Fruit fly (Drosophila melanogaster) whole organism, embryonic: ENCODE results near the gene CG7943.

Experiments used
- Atf6 ChIP-seq: fragments of 200-800 bp; sonication (Bioruptor generic); IDR thresholded peaks from 2 replicates; pipeline ENCODE4 v1.3.6; 2022; ENCODE audit warnings: missing biosample characterization, missing genetic modification characterization
- CG1024 ChIP-seq: fragments of 200-800 bp; sonication (Bioruptor generic); IDR thresholded peaks from 2 replicates; pipeline ENCODE4 v1.3.6; 2022; ENCODE audit warnings: missing biosample characterization, missing genetic modification characterization
- CG10366 ChIP-seq: fragments of 200-800 bp; sonication (Bioruptor generic); IDR thresholded peaks from 2 replicates; pipeline ENCODE4 v1.3.6; 2022; ENCODE audit warnings: missing biosample characterization, missing genetic modification characterization
- CG10979 ChIP-seq: fragments of 200-800 bp; sonication (Bioruptor generic); optimal IDR thresholded peaks from 2 replicates; lab custom pipeline; 2018; ENCODE audit warnings: missing biosample characterization, mild to moderate bottlenecking, missing genetic modification characterization, moderate library complexity
- CG11456 ChIP-seq: fragments of 200-800 bp; sonication (Bioruptor generic); IDR thresholded peaks from 3 replicates; pipeline ENCODE4 v1.3.6; 2022; ENCODE audit warnings: missing biosample characterization, missing genetic modification characterization
- CG12219 ChIP-seq: fragments of 200-800 bp; sonication (Bioruptor generic); optimal IDR thresholded peaks from 3 replicates; lab custom pipeline; 2018; ENCODE audit warnings: missing biosample characterization, mild to moderate bottlenecking, missing genetic modification characterization
- CG12299 ChIP-seq: fragments of 200-800 bp; sonication (Bioruptor generic); optimal IDR thresholded peaks from 2 replicates; lab custom pipeline; 2018; ENCODE audit warnings: missing biosample characterization, mild to moderate bottlenecking, missing genetic modification characterization
- CG12391 ChIP-seq: fragments of 200-800 bp; sonication (Bioruptor generic); optimal IDR thresholded peaks from 3 replicates; lab custom pipeline; 2018; ENCODE audit warnings: missing biosample characterization, mild to moderate bottlenecking, missing genetic modification characterization, moderate library complexity
- CG14014 ChIP-seq: fragments of 200-800 bp; sonication (Bioruptor generic); IDR thresholded peaks from 2 replicates; pipeline ENCODE4 v1.3.6; 2022; ENCODE audit warnings: missing biosample characterization, missing genetic modification characterization
- CG14710 ChIP-seq: fragments of 200-800 bp; sonication (Bioruptor generic); optimal IDR thresholded peaks from 3 replicates; lab custom pipeline; 2019; ENCODE audit warnings: missing biosample characterization, mild to moderate bottlenecking, missing genetic modification characterization, moderate library complexity
- CG14860 ChIP-seq: fragments of 200-800 bp; sonication (Bioruptor generic); IDR thresholded peaks from 3 replicates; pipeline ENCODE4 v1.3.6; 2022; ENCODE audit warnings: missing biosample characterization, missing genetic modification characterization; ENCODE audit not compliant: partially characterized antibody
- CG16863 ChIP-seq: fragments of 200-800 bp; sonication (Bioruptor generic); optimal IDR thresholded peaks from 3 replicates; lab custom pipeline; 2016; ENCODE audit warnings: missing biosample characterization, missing genetic modification characterization
- CG17829 ChIP-seq: fragments of 200-800 bp; optimal IDR thresholded peaks from 2 replicates; lab custom pipeline; 2019; ENCODE audit warnings: missing biosample characterization, mild to moderate bottlenecking, missing genetic modification characterization, moderate library complexity
- CG2712 ChIP-seq: fragments of 200-800 bp; optimal IDR thresholded peaks from 3 replicates; lab custom pipeline; 2019; ENCODE audit warnings: missing biosample characterization, mild to moderate bottlenecking, missing genetic modification characterization, moderate library complexity
- CG33557 ChIP-seq: fragments of 200-800 bp; sonication (Bioruptor generic); optimal IDR thresholded peaks from 2 replicates; lab custom pipeline; 2019; ENCODE audit warnings: missing biosample characterization, mild to moderate bottlenecking, missing genetic modification characterization, moderate library complexity
- CG4404 ChIP-seq: fragments of 200-800 bp; sonication (Bioruptor generic); IDR thresholded peaks from 2 replicates; pipeline ENCODE4 v1.3.6; 2022; ENCODE audit warnings: missing biosample characterization, missing genetic modification characterization
- CG4820 ChIP-seq: fragments of 200-800 bp; sonication (Bioruptor generic); optimal IDR thresholded peaks from 3 replicates; lab custom pipeline; 2016; ENCODE audit warnings: missing biosample characterization, missing genetic modification characterization
- CG6689 ChIP-seq: fragments of 200-800 bp; sonication (Bioruptor generic); IDR thresholded peaks from 2 replicates; pipeline ENCODE4 v1.3.6; 2022; ENCODE audit warnings: missing biosample characterization, missing genetic modification characterization
- CG8924 ChIP-seq: fragments of 200-800 bp; optimal IDR thresholded peaks from 3 replicates; lab custom pipeline; 2019; ENCODE audit warnings: missing biosample characterization, mild to moderate bottlenecking, missing genetic modification characterization, moderate library complexity
- CG9727 ChIP-seq: fragments of 200-800 bp; sonication (Bioruptor generic); optimal IDR thresholded peaks from 3 replicates; lab custom pipeline; 2017; ENCODE audit warnings: missing biosample characterization, mild to moderate bottlenecking, missing genetic modification characterization
- CTCF ChIP-seq: fragments of 200-800 bp; sonication (Bioruptor generic); optimal IDR thresholded peaks from 2 replicates; lab custom pipeline; 2017; ENCODE audit warnings: missing biosample characterization, mild to moderate bottlenecking, missing genetic modification characterization, moderate library complexity
- D ChIP-seq, 2 experiments: fragments of 200-800 bp in 1 of 2; fragments of >200 bp in 1 of 2; sonication (Bioruptor generic) in 1 of 2; optimal IDR thresholded peaks; 2 replicates in 1 of 2; 3 replicates in 1 of 2; lab custom pipeline; 2017; ENCODE audit warnings: mild to moderate bottlenecking in 1 of 2, missing biosample characterization in 1 of 2, missing genetic modification characterization in 1 of 2, missing genetic modification reagents in 1 of 2
- Dll ChIP-seq: fragments of 200-800 bp; sonication (Bioruptor generic); IDR thresholded peaks from 4 replicates; pipeline ENCODE4 v1.3.6; 2022; ENCODE audit warnings: missing biosample characterization, missing genetic modification characterization; ENCODE audit not compliant: partially characterized antibody
- Doc3 ChIP-seq: fragments of 200-800 bp; sonication (Bioruptor generic); IDR thresholded peaks from 3 replicates; pipeline ENCODE4 v1.3.6; 2022; ENCODE audit warnings: missing biosample characterization, missing genetic modification characterization; ENCODE audit not compliant: partially characterized antibody
- Drgx ChIP-seq: fragments of 200-800 bp; sonication (Bioruptor generic); IDR thresholded peaks from 2 replicates; pipeline ENCODE4 v1.3.6; 2022; ENCODE audit warnings: missing biosample characterization, missing genetic modification characterization
- Ets65A ChIP-seq: fragments of 200-800 bp; sonication (Bioruptor generic); peaks from one replicate; lab custom pipeline; 2016; ENCODE audit warnings: missing biosample characterization, missing genetic modification characterization
- Gug ChIP-seq: fragments of 200-800 bp; sonication (Bioruptor generic); IDR thresholded peaks from 4 replicates; pipeline ENCODE4 v1.3.6; 2022; ENCODE audit warnings: missing biosample characterization, missing genetic modification characterization
- HLH3B ChIP-seq: fragments of 200-800 bp; sonication (Bioruptor generic); IDR thresholded peaks from 2 replicates; pipeline ENCODE4 v1.3.6; 2022; ENCODE audit warnings: missing biosample characterization, missing genetic modification characterization
- HLH4C ChIP-seq: fragments of 200-800 bp; sonication (Bioruptor generic); IDR thresholded peaks from 3 replicates; pipeline ENCODE4 v1.3.6; 2022; ENCODE audit warnings: missing biosample characterization, missing genetic modification characterization; ENCODE audit not compliant: partially characterized antibody
- Hey ChIP-seq: fragments of 200-800 bp; sonication (Bioruptor generic); optimal IDR thresholded peaks from 3 replicates; lab custom pipeline; 2018; ENCODE audit warnings: missing biosample characterization, mild to moderate bottlenecking, missing genetic modification characterization
- Lim3 ChIP-seq: fragments of 200-800 bp; sonication (Bioruptor generic); IDR thresholded peaks from 2 replicates; pipeline ENCODE4 v1.3.6; 2022; ENCODE audit warnings: missing biosample characterization, missing genetic modification characterization
- MBD-R2 ChIP-seq: fragments of 200-800 bp; sonication (Bioruptor generic); IDR thresholded peaks from 2 replicates; pipeline ENCODE4 v1.3.6; 2022; ENCODE audit warnings: missing biosample characterization, missing genetic modification characterization
- Sox102F ChIP-seq: fragments of 200-800 bp; sonication (Bioruptor generic); optimal IDR thresholded peaks from 2 replicates; lab custom pipeline; 2018; ENCODE audit warnings: missing biosample characterization, mild to moderate bottlenecking, missing genetic modification characterization, moderate library complexity
- Xrp1 ChIP-seq: fragments of 200-800 bp; sonication (Bioruptor generic); IDR thresholded peaks from 2 replicates; pipeline ENCODE4 v1.3.6; 2022; ENCODE audit warnings: missing biosample characterization, missing genetic modification characterization
- ab ChIP-seq: fragments of 200-800 bp; sonication (Bioruptor generic); optimal IDR thresholded peaks from 2 replicates; lab custom pipeline; 2016; ENCODE audit warnings: missing biosample characterization, missing genetic modification characterization
- br ChIP-seq: fragments of >200 bp; optimal IDR thresholded peaks from 2 replicates; lab custom pipeline; 2017
- dati ChIP-seq: fragments of 200-800 bp; sonication (Bioruptor generic); IDR thresholded peaks from 2 replicates; pipeline ENCODE4 v1.3.6; 2022; ENCODE audit warnings: missing biosample characterization, missing genetic modification characterization
- fd96Cb ChIP-seq: fragments of 200-800 bp; sonication (Bioruptor generic); optimal IDR thresholded peaks from 2 replicates; lab custom pipeline; 2018; ENCODE audit warnings: missing biosample characterization, mild to moderate bottlenecking, missing genetic modification characterization, moderate library complexity
- gem ChIP-seq: fragments of 200-800 bp; sonication (Bioruptor generic); optimal IDR thresholded peaks from 2 replicates; lab custom pipeline; 2019; ENCODE audit warnings: missing biosample characterization, mild to moderate bottlenecking, missing genetic modification characterization, moderate library complexity
- gro ChIP-seq: fragments of 200-800 bp; sonication (Bioruptor generic); optimal IDR thresholded peaks from 2 replicates; lab custom pipeline; 2016; ENCODE audit warnings: missing biosample characterization, missing genetic modification characterization
- hb ChIP-seq: fragments of 200-800 bp; sonication (Bioruptor generic); IDR thresholded peaks from 3 replicates; pipeline ENCODE4 v1.3.6; 2022; ENCODE audit warnings: missing biosample characterization, missing genetic modification characterization; ENCODE audit not compliant: partially characterized antibody
- hth ChIP-seq: fragments of >200 bp; optimal IDR thresholded peaks from 2 replicates; lab custom pipeline; 2017; ENCODE audit warnings: inconsistent platforms
- inv ChIP-seq: fragments of 200-800 bp; sonication (Bioruptor generic); IDR thresholded peaks from 2 replicates; pipeline ENCODE4 v1.3.6; 2022; ENCODE audit warnings: missing biosample characterization, missing genetic modification characterization; ENCODE audit not compliant: partially characterized antibody
- oc ChIP-seq: fragments of 200-800 bp; sonication (Bioruptor generic); optimal IDR thresholded peaks from 2 replicates; lab custom pipeline; 2018; ENCODE audit warnings: missing biosample characterization, mild to moderate bottlenecking, missing genetic modification characterization, moderate library complexity
- phol ChIP-seq: fragments of 200-800 bp; sonication (Bioruptor generic); optimal IDR thresholded peaks from 3 replicates; lab custom pipeline; 2018; ENCODE audit warnings: missing biosample characterization, mild to moderate bottlenecking, missing genetic modification characterization, moderate library complexity
- pnt ChIP-seq: fragments of 200-800 bp; sonication (Bioruptor generic); optimal IDR thresholded peaks from 3 replicates; lab custom pipeline; 2016; ENCODE audit warnings: missing biosample characterization, missing genetic modification characterization
- run ChIP-seq: fragments of 200-800 bp; sonication (Bioruptor generic); optimal IDR thresholded peaks from 3 replicates; lab custom pipeline; 2018; ENCODE audit warnings: missing biosample characterization, mild to moderate bottlenecking, missing genetic modification characterization
- so ChIP-seq: fragments of 200-800 bp; sonication (Bioruptor generic); IDR thresholded peaks from 3 replicates; pipeline ENCODE4 v1.3.6; 2022; ENCODE audit warnings: missing biosample characterization, missing genetic modification characterization
- tin ChIP-seq: fragments of 200-800 bp; sonication (Bioruptor generic); optimal IDR thresholded peaks from 3 replicates; lab custom pipeline; 2016; ENCODE audit warnings: missing biosample characterization, missing genetic modification characterization
- vvl ChIP-seq: fragments of 200-800 bp; sonication (Bioruptor generic); IDR thresholded peaks from 2 replicates; pipeline ENCODE4 v1.3.6; 2022; ENCODE audit warnings: missing biosample characterization, missing genetic modification characterization
- zfh1 ChIP-seq: fragments of 200-800 bp; sonication (Bioruptor generic); IDR thresholded peaks from 3 replicates; pipeline ENCODE4 v1.3.6; 2022; ENCODE audit warnings: missing biosample characterization, missing genetic modification characterization

The CG7943 gene

dm6 chr3R:30076088-30076487 lies 29.8 kb downstream of the CG7943 start (continued):
- TF ChIP-seq HLH4C (GFP tag; lab: Robert Waterston, UW): peak; percentile 72
- no peak for TF ChIP-seq Lim3 (GFP tag; lab: Robert Waterston, UW)
- TF ChIP-seq CG8924 (tag; lab: Kevin White, UChicago): no peak
- 0 out of 4 replicates have a peak, but pooled peaks have one; percentile 27 for TF ChIP-seq Gug (GFP tag; lab: Robert Waterston, UW)
- 0 out of 3 replicates have a peak, but pooled peaks have one; percentile 35 for TF ChIP-seq CG14860 (GFP tag; lab: Robert Waterston, UW)
- TF ChIP-seq Atf6 (GFP tag; lab: Robert Waterston, UW): 0 out of 2 replicates have a peak, but pooled peaks have one; percentile 11
- TF ChIP-seq CG9727 (GFP tag; lab: Kevin White, UChicago): peak; percentile 1
- no peak for TF ChIP-seq so (GFP tag; lab: Robert Waterston, UW)
- no peak for TF ChIP-seq MBD-R2 (GFP tag; lab: Robert Waterston, UW)
- TF ChIP-seq CG16863 (GFP tag; lab: Kevin White, UChicago): no peak
- no peak for TF ChIP-seq ab (GFP tag; lab: Kevin White, UChicago)
- no peak for TF ChIP-seq CG11456 (GFP tag; lab: Robert Waterston, UW)
- peak; percentile 60 for TF ChIP-seq Ets65A
- TF ChIP-seq br (lab: Kevin White, UChicago): no peak
- no peak for TF ChIP-seq CG33557
- 0 out of 3 replicates have a peak, but pooled peaks have one; percentile 37 for TF ChIP-seq zfh1
- peak; percentile 59 for TF ChIP-seq Drgx
- peak; percentile 17; the same call in 1 of the 2 replicates for TF ChIP-seq inv (GFP tag; lab: Robert Waterston, UW)
- TF ChIP-seq CTCF (GFP tag; lab: Kevin White, UChicago): no peak
- TF ChIP-seq HLH3B (GFP tag; lab: Robert Waterston, UW): peak; percentile 40; the same call in 1 of the 2 replicates
- TF ChIP-seq Xrp1 (GFP tag; lab: Robert Waterston, UW): peak; percentile 55; the same call in 1 of the 2 replicates
- TF ChIP-seq CG14014: no peak
- no peak for TF ChIP-seq run (tag; lab: Kevin White, UChicago)
- TF ChIP-seq hb (GFP tag; lab: Robert Waterston, UW): peak; percentile 51; the same call in 1 of the 3 replicates
- TF ChIP-seq CG12219 (GFP tag; lab: Kevin White, UChicago): no peak
- peak; percentile 17 for TF ChIP-seq pnt (GFP tag; lab: Kevin White, UChicago)
- TF ChIP-seq Dll (GFP tag; lab: Robert Waterston, UW): no peak
- TF ChIP-seq CG1024 (GFP tag; lab: Robert Waterston, UW): no peak
- no peak for TF ChIP-seq oc (tag; lab: Kevin White, UChicago)
- TF ChIP-seq CG12299 (tag; lab: Kevin White, UChicago): no peak
- TF ChIP-seq vvl (GFP tag; lab: Robert Waterston, UW): no peak
- TF ChIP-seq CG10979: peak; percentile 34
- TF ChIP-seq Sox102F (GFP tag; lab: Kevin White, UChicago): peak; percentile 41
- TF ChIP-seq CG14710: peak; percentile 5
- peak; percentile 26; the same call in 1 of the 2 replicates for TF ChIP-seq CG10366 (GFP tag; lab: Robert Waterston, UW)
- peak; percentile 22 for TF ChIP-seq fd96Cb (tag; lab: Kevin White, UChicago)
- peak; percentile 13 for TF ChIP-seq tin (GFP tag; lab: Kevin White, UChicago)
- no peak for TF ChIP-seq dati
- peak; percentile 31 for TF ChIP-seq CG2712 (tag; lab: Kevin White, UChicago)
- TF ChIP-seq CG6689 (GFP tag; lab: Robert Waterston, UW): 0 out of 2 replicates have a peak, but pooled peaks have one; percentile 25
- TF ChIP-seq D (optimal IDR thresholded peaks at IDR 0.05; lab: Kevin White, UChicago): no peak
- TF ChIP-seq D (GFP tag; optimal IDR thresholded peaks at IDR 0.05; lab: Kevin White, UChicago): peak; percentile 8
- TF ChIP-seq Doc3 (GFP tag; lab: Robert Waterston, UW): no peak
- TF ChIP-seq CG17829 (tag; lab: Kevin White, UChicago): peak; percentile 6
- no peak for TF ChIP-seq CG4404 (GFP tag; lab: Robert Waterston, UW)
- TF ChIP-seq hth (lab: Kevin White, UChicago): no peak
- TF ChIP-seq gro (GFP tag; lab: Kevin White, UChicago): no peak
- TF ChIP-seq gem (tag; lab: Kevin White, UChicago): peak; percentile 49
- TF ChIP-seq CG12391 (tag; lab: Kevin White, UChicago): peak; percentile 10
- peak; percentile 10 for TF ChIP-seq CG4820
- no peak for TF ChIP-seq Hey (tag; lab: Kevin White, UChicago)
- TF ChIP-seq phol: peak; percentile 39
